Fruit fly (Drosophila melanogaster) whole organism, embryonic: Measurements from ENCODE around the gene CG44405.
A peak's percentile ranks its signal among the peaks of the same experiment; 100 is the strongest.

Source experiments
- Blimp-1 ChIP-seq: fragments of 200-800 bp; sonication (Bioruptor generic); optimal IDR thresholded peaks from 3 replicates; lab custom pipeline; 2018; ENCODE audit warnings: missing biosample characterization, missing genetic modification characterization, mild to moderate bottlenecking, moderate library complexity, missing genetic modification reagents
- CG10543 ChIP-seq: fragments of 200-800 bp; sonication (Bioruptor generic); optimal IDR thresholded peaks from 3 replicates; lab custom pipeline; 2017; ENCODE audit warnings: missing biosample characterization, mild to moderate bottlenecking, missing genetic modification characterization, moderate library complexity
- CG13775 ChIP-seq: fragments of 200-800 bp; sonication (Bioruptor generic); optimal IDR thresholded peaks from 3 replicates; lab custom pipeline; 2017; ENCODE audit warnings: missing biosample characterization, mild to moderate bottlenecking, missing genetic modification characterization
- CG14667 ChIP-seq: fragments of 200-800 bp; sonication (Bioruptor generic); IDR thresholded peaks from 2 replicates; pipeline ENCODE4 v1.3.6; 2022; ENCODE audit warnings: missing biosample characterization, missing genetic modification characterization
- CG14860 ChIP-seq: fragments of 200-800 bp; sonication (Bioruptor generic); IDR thresholded peaks from 3 replicates; pipeline ENCODE4 v1.3.6; 2022; ENCODE audit warnings: missing biosample characterization, missing genetic modification characterization; ENCODE audit not compliant: partially characterized antibody
- CG15011 ChIP-seq: fragments of 200-800 bp; sonication (Bioruptor generic); optimal IDR thresholded peaks from 3 replicates; lab custom pipeline; 2018; ENCODE audit warnings: missing biosample characterization, mild to moderate bottlenecking, missing genetic modification characterization
- CG1603 ChIP-seq: fragments of 200-800 bp; sonication (Bioruptor generic); optimal IDR thresholded peaks from 2 replicates; lab custom pipeline; 2019; ENCODE audit warnings: missing biosample characterization, mild to moderate bottlenecking, missing genetic modification characterization, moderate library complexity
- CG2199 ChIP-seq: fragments of 200-800 bp; sonication (Bioruptor generic); IDR thresholded peaks from 3 replicates; pipeline ENCODE4 v1.3.6; 2022; ENCODE audit warnings: missing biosample characterization, missing genetic modification characterization
- CG2678 ChIP-seq: fragments of 200-800 bp; sonication (Bioruptor generic); optimal IDR thresholded peaks from 3 replicates; lab custom pipeline; 2019; ENCODE audit warnings: missing biosample characterization, mild to moderate bottlenecking, missing genetic modification characterization, moderate library complexity
- CG30403 ChIP-seq: fragments of 200-800 bp; sonication (Bioruptor generic); optimal IDR thresholded peaks from 3 replicates; lab custom pipeline; 2016; ENCODE audit warnings: missing biosample characterization, missing genetic modification characterization
- CG31224 ChIP-seq: fragments of 200-800 bp; sonication (Bioruptor generic); IDR thresholded peaks from 2 replicates; pipeline ENCODE4 v1.3.6; 2022; ENCODE audit warnings: missing biosample characterization, missing genetic modification characterization
- CG4617 ChIP-seq: fragments of 200-800 bp; sonication (Bioruptor generic); optimal IDR thresholded peaks from 3 replicates; lab custom pipeline; 2016; ENCODE audit warnings: missing biosample characterization, missing genetic modification characterization, borderline replicate concordance
- CG6654 ChIP-seq: fragments of 200-800 bp; sonication (Bioruptor generic); optimal IDR thresholded peaks from 2 replicates; lab custom pipeline; 2017; ENCODE audit warnings: missing biosample characterization, mild to moderate bottlenecking, missing genetic modification characterization
- CG6854 ChIP-seq: fragments of 200-800 bp; sonication (Bioruptor generic); optimal IDR thresholded peaks from 3 replicates; lab custom pipeline; 2017; ENCODE audit warnings: missing biosample characterization, mild to moderate bottlenecking, missing genetic modification characterization
- CG8281 ChIP-seq: fragments of 200-800 bp; sonication (Bioruptor generic); optimal IDR thresholded peaks from 2 replicates; lab custom pipeline; 2018; ENCODE audit warnings: missing biosample characterization, mild to moderate bottlenecking, missing genetic modification characterization, moderate library complexity
- CG9727 ChIP-seq: fragments of 200-800 bp; sonication (Bioruptor generic); optimal IDR thresholded peaks from 3 replicates; lab custom pipeline; 2017; ENCODE audit warnings: missing biosample characterization, mild to moderate bottlenecking, missing genetic modification characterization
- CG9932 ChIP-seq: fragments of 200-800 bp; sonication (Bioruptor generic); IDR thresholded peaks from 2 replicates; pipeline ENCODE4 v1.3.6; 2022; ENCODE audit warnings: missing biosample characterization, missing genetic modification characterization
- CrebB ChIP-seq: fragments of 200-800 bp; sonication (Bioruptor generic); optimal IDR thresholded peaks from 3 replicates; lab custom pipeline; 2018; ENCODE audit warnings: missing biosample characterization, mild to moderate bottlenecking, missing genetic modification characterization
- Dfd ChIP-seq, 2 experiments: fragments of >200 bp; optimal IDR thresholded peaks; 2 replicates each; lab custom pipeline; 2017; ENCODE audit warnings: missing biosample characterization in 2 of 2, missing genetic modification characterization in 2 of 2
- Dip2 ChIP-seq: fragments of 200-800 bp; sonication (Bioruptor generic); IDR thresholded peaks from 2 replicates; pipeline ENCODE4 v1.3.6; 2022; ENCODE audit warnings: missing biosample characterization, missing genetic modification characterization
- Dip3 ChIP-seq: fragments of 200-800 bp; sonication (Bioruptor generic); optimal IDR thresholded peaks from 3 replicates; lab custom pipeline; 2016; ENCODE audit warnings: missing biosample characterization, missing genetic modification characterization
- Fer3 ChIP-seq: fragments of 200-800 bp; sonication (Bioruptor generic); optimal IDR thresholded peaks from 2 replicates; lab custom pipeline; 2018; ENCODE audit warnings: missing biosample characterization, mild to moderate bottlenecking, missing genetic modification characterization, moderate library complexity
- GATAe ChIP-seq: fragments of 200-800 bp; sonication (Bioruptor generic); conservative IDR thresholded peaks from 2 replicates; pipeline ENCODE4 v1.3.6; 2022; ENCODE audit warnings: missing biosample characterization, missing genetic modification characterization
- HLH3B ChIP-seq: fragments of 200-800 bp; sonication (Bioruptor generic); IDR thresholded peaks from 2 replicates; pipeline ENCODE4 v1.3.6; 2022; ENCODE audit warnings: missing biosample characterization, missing genetic modification characterization
- Jarid2 ChIP-seq: fragments of 200-800 bp; sonication (Bioruptor generic); optimal IDR thresholded peaks from 3 replicates; lab custom pipeline; 2017; ENCODE audit warnings: mild to moderate bottlenecking, missing biosample characterization, missing genetic modification reagents, missing genetic modification characterization
- Lhr ChIP-seq: fragments of 200-800 bp; sonication (Bioruptor generic); optimal IDR thresholded peaks from 3 replicates; lab custom pipeline; 2017; ENCODE audit warnings: mild to moderate bottlenecking, missing biosample characterization, missing genetic modification reagents, missing genetic modification characterization
- MTF-1 ChIP-seq: fragments of 200-800 bp; sonication (Bioruptor generic); optimal IDR thresholded peaks from 2 replicates; lab custom pipeline; 2018; ENCODE audit warnings: missing biosample characterization, mild to moderate bottlenecking, missing genetic modification characterization, borderline replicate concordance
- Meics ChIP-seq: fragments of 200-800 bp; sonication (Bioruptor generic); optimal IDR thresholded peaks from 2 replicates; lab custom pipeline; 2017; ENCODE audit warnings: missing biosample characterization, mild to moderate bottlenecking, missing genetic modification characterization
- Nf-YC ChIP-seq: fragments of 200-800 bp; optimal IDR thresholded peaks from 3 replicates; lab custom pipeline; 2019; ENCODE audit warnings: missing biosample characterization, mild to moderate bottlenecking, missing genetic modification characterization, moderate library complexity
- Rx ChIP-seq: fragments of 200-800 bp; sonication (Bioruptor generic); IDR thresholded peaks from 2 replicates; pipeline ENCODE4 v1.3.6; 2022; ENCODE audit warnings: missing biosample characterization, missing genetic modification characterization
- Side ChIP-seq: fragments of 200-800 bp; sonication (Bioruptor generic); optimal IDR thresholded peaks from 2 replicates; lab custom pipeline; 2016; ENCODE audit warnings: missing biosample characterization, missing genetic modification characterization
- Sox102F ChIP-seq: fragments of 200-800 bp; sonication (Bioruptor generic); optimal IDR thresholded peaks from 2 replicates; lab custom pipeline; 2018; ENCODE audit warnings: missing biosample characterization, mild to moderate bottlenecking, missing genetic modification characterization, moderate library complexity
- Tbp ChIP-seq: fragments of >200 bp; optimal IDR thresholded peaks from 2 replicates; lab custom pipeline; 2018; ENCODE audit warnings: missing biosample characterization, missing genetic modification characterization
- ap ChIP-seq: fragments of 200-800 bp; sonication (Bioruptor generic); IDR thresholded peaks from 2 replicates; pipeline ENCODE4 v1.3.6; 2022; ENCODE audit warnings: missing biosample characterization, missing genetic modification characterization
- ci ChIP-seq: fragments of 200-800 bp; sonication (Bioruptor generic); IDR thresholded peaks from 3 replicates; pipeline ENCODE4 v1.3.6; 2022; ENCODE audit warnings: missing biosample characterization, missing genetic modification characterization
- dimm ChIP-seq: fragments of 200-800 bp; sonication (Bioruptor generic); IDR thresholded peaks from 2 replicates; pipeline ENCODE4 v1.3.6; 2022; ENCODE audit warnings: missing biosample characterization, missing genetic modification characterization
- gro ChIP-seq: fragments of 200-800 bp; sonication (Bioruptor generic); optimal IDR thresholded peaks from 2 replicates; lab custom pipeline; 2016; ENCODE audit warnings: missing biosample characterization, missing genetic modification characterization
- hkb ChIP-seq, 2 experiments: fragments of 200-800 bp in 1 of 2; fragments of >200 bp in 1 of 2; sonication (Bioruptor generic) in 1 of 2; IDR thresholded peaks in 1 of 2; optimal IDR thresholded peaks in 1 of 2; 2 replicates each; pipeline versions ENCODE4 v1.3.6 to Lab custom; 2017 to 2022; ENCODE audit warnings: missing biosample characterization in 1 of 2, missing genetic modification characterization in 1 of 2
- lab ChIP-seq: fragments of 200-800 bp; sonication (Bioruptor generic); optimal IDR thresholded peaks from 3 replicates; lab custom pipeline; 2017; ENCODE audit warnings: missing biosample characterization, missing genetic modification characterization, mild to moderate bottlenecking, moderate library complexity, missing genetic modification reagents
- nerfin-1 ChIP-seq: fragments of 200-800 bp; sonication (Bioruptor generic); optimal IDR thresholded peaks from 3 replicates; lab custom pipeline; 2019; ENCODE audit warnings: missing biosample characterization, mild to moderate bottlenecking, missing genetic modification characterization, moderate library complexity
- nmo ChIP-seq: fragments of 200-800 bp; sonication (Bioruptor generic); optimal IDR thresholded peaks from 2 replicates; lab custom pipeline; 2018; ENCODE audit warnings: missing biosample characterization, mild to moderate bottlenecking, missing genetic modification characterization, moderate library complexity
- oc ChIP-seq: fragments of 200-800 bp; sonication (Bioruptor generic); optimal IDR thresholded peaks from 2 replicates; lab custom pipeline; 2018; ENCODE audit warnings: missing biosample characterization, mild to moderate bottlenecking, missing genetic modification characterization, moderate library complexity
- pum ChIP-seq: fragments of 200-800 bp; sonication (Bioruptor generic); optimal IDR thresholded peaks from 2 replicates; lab custom pipeline; 2016; ENCODE audit warnings: missing biosample characterization, missing genetic modification characterization
- pzg ChIP-seq: fragments of 200-800 bp; sonication (Bioruptor generic); optimal IDR thresholded peaks from 3 replicates; lab custom pipeline; 2018; ENCODE audit warnings: missing biosample characterization, mild to moderate bottlenecking, missing genetic modification characterization, moderate library complexity
- salm ChIP-seq: fragments of 200-800 bp; sonication (Bioruptor generic); optimal IDR thresholded peaks from 2 replicates; lab custom pipeline; 2018; ENCODE audit warnings: missing biosample characterization, mild to moderate bottlenecking, missing genetic modification characterization
- tap ChIP-seq: fragments of 200-800 bp; optimal IDR thresholded peaks from 3 replicates; lab custom pipeline; 2019; ENCODE audit warnings: missing biosample characterization, mild to moderate bottlenecking, missing genetic modification characterization, moderate library complexity
- trh ChIP-seq: fragments of 200-800 bp; sonication (Bioruptor generic); optimal IDR thresholded peaks from 2 replicates; lab custom pipeline; 2016; ENCODE audit warnings: missing biosample characterization, missing genetic modification characterization
- wek ChIP-seq: fragments of 200-800 bp; sonication (Bioruptor generic); optimal IDR thresholded peaks from 3 replicates; lab custom pipeline; 2018; ENCODE audit warnings: missing biosample characterization, mild to moderate bottlenecking, missing genetic modification characterization, moderate library complexity

Gene CG44405

DNA sequence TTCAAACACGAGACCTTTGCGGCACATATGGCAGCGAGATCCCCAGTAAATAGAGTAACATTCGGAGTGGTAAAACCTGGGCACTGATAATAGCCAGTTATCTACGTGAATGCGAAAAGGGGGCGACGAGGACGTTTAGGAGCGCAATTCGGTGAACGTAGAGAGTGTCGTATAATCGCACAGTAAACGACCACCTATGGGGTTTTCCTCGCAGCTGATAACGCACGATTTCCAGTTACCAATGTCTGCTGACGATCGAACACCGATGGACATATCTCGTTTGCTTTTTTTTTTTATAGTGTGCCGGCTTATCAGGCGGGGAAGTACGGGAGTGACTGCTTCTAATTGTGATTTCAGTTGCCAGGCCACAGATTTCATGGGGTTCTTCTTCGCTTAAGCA, 22.4 kb downstream of the CG44405 start (continued):
- no peak for TF ChIP-seq HLH3B (GFP tag; lab: Robert Waterston, UW)
- no peak for TF ChIP-seq CG30403 (GFP tag; lab: Kevin White, UChicago)
- TF ChIP-seq CG1603: no peak
- TF ChIP-seq CG14860 (GFP tag; lab: Robert Waterston, UW): no peak
- TF ChIP-seq dimm: no peak
- TF ChIP-seq GATAe (GFP tag; lab: Robert Waterston, UW): peak; percentile 66
- TF ChIP-seq CG9932 (GFP tag; lab: Robert Waterston, UW): no peak
- no peak for TF ChIP-seq CG8281 (tag; lab: Kevin White, UChicago)
- no peak for TF ChIP-seq Tbp (GFP tag; lab: Kevin White, UChicago)
- 0 out of 3 replicates have a peak, but pooled peaks have one; percentile 29 for TF ChIP-seq ci
- no peak for TF ChIP-seq trh (GFP tag; lab: Kevin White, UChicago)
- no peak for TF ChIP-seq CG6654 (GFP tag; lab: Kevin White, UChicago)
- no peak for TF ChIP-seq Lhr (GFP tag; lab: Kevin White, UChicago)
- TF ChIP-seq CG2678 (tag; lab: Kevin White, UChicago): peak; percentile 32
- TF ChIP-seq tap (tag; lab: Kevin White, UChicago): no peak
- TF ChIP-seq Nf-YC (tag; lab: Kevin White, UChicago): no peak
- peak; percentile 51 for TF ChIP-seq CG10543 (GFP tag; lab: Kevin White, UChicago)
- TF ChIP-seq Fer3 (tag; lab: Kevin White, UChicago): no peak
- no peak for TF ChIP-seq CG4617 (GFP tag; lab: Kevin White, UChicago)
- TF ChIP-seq CG14667 (GFP tag; lab: Robert Waterston, UW): no peak
- TF ChIP-seq pum: no peak
- no peak for TF ChIP-seq Jarid2 (GFP tag; lab: Kevin White, UChicago)
- no peak for TF ChIP-seq MTF-1 (GFP tag; lab: Kevin White, UChicago)
- no peak for TF ChIP-seq Dip2 (GFP tag; lab: Robert Waterston, UW)
- TF ChIP-seq, all 482 proteins: peak for 23

dm6 chr2L:16317777-16318610, 24.1 kb downstream of the CG44405 start:
- no peak for TF ChIP-seq nmo
- no peak for TF ChIP-seq Blimp-1 (GFP tag; lab: Kevin White, UChicago)
- TF ChIP-seq hkb (optimal IDR thresholded peaks at IDR 0.05; lab: Kevin White, UChicago): no peak
- peak; percentile 57 for TF ChIP-seq hkb (GFP tag; IDR thresholded peaks at IDR 0.05; lab: Robert Waterston, UW)
- no peak for TF ChIP-seq CG2199 (GFP tag; lab: Robert Waterston, UW)
- peak; percentile 73 for TF ChIP-seq lab
- TF ChIP-seq CG31224 (GFP tag; lab: Robert Waterston, UW): no peak
- TF ChIP-seq Rx: no peak
- TF ChIP-seq oc (tag; lab: Kevin White, UChicago): no peak
- peak; percentile 72 for TF ChIP-seq wek (GFP tag; lab: Kevin White, UChicago)
- TF ChIP-seq CrebB (tag; lab: Kevin White, UChicago): peak; percentile 43
- peak; percentile 55 for TF ChIP-seq Meics (GFP tag; lab: Kevin White, UChicago)
- TF ChIP-seq salm (tag; lab: Kevin White, UChicago): peak; percentile 19
- TF ChIP-seq nerfin-1 (tag; lab: Kevin White, UChicago): peak; percentile 28
- TF ChIP-seq Dip3 (GFP tag; lab: Kevin White, UChicago): peak; percentile 36
- TF ChIP-seq CG13775: no peak
- peak; percentile 11; the same call in 1 of the 2 replicates for TF ChIP-seq ap (GFP tag; lab: Robert Waterston, UW)
- TF ChIP-seq pzg (GFP tag; lab: Kevin White, UChicago): no peak
- no peak for TF ChIP-seq Dfd (GFP tag; optimal IDR thresholded peaks at IDR 0.05; lab: Kevin White, UChicago)
- TF ChIP-seq gro (GFP tag; lab: Kevin White, UChicago): peak; percentile 39
- no peak for TF ChIP-seq CG4617 (GFP tag; lab: Kevin White, UChicago)
- peak; percentile 50 for TF ChIP-seq Side (GFP tag; lab: Kevin White, UChicago)
- TF ChIP-seq CG15011: peak; percentile 40
- TF ChIP-seq CG6854: no peak
- no peak for TF ChIP-seq CG9727 (GFP tag; lab: Kevin White, UChicago)
- TF ChIP-seq Sox102F: no peak
